Fruit fly (Drosophila melanogaster): ENCODE measurements around the gene heca.

DNA sequence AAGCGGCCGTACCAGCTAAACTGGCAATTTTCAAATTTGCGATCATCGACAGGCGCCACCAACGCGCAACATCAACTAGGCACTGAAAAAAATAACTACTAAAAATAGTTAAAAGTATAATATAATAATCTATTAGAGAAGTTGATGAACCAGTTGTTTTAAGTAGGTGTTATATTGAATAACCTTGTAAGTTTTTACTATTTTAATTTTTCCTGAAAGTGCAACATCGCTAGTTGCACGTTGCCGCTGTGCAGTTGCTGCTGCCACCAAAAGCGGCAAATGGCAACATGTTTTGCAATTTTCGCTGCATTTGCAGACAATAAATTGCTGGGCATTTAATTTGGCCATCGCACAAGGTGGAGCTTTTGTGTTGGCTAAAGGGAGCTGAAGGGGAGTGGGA lies 65.3 kb downstream of the heca start:
- TF ChIP-seq h (optimal IDR thresholded peaks at IDR 0.05): no peak
- TF ChIP-seq ttk (optimal IDR thresholded peaks at IDR 0.05): no peak
- TF ChIP-seq Myc (optimal IDR thresholded peaks at IDR 0.05): no peak
- TF ChIP-seq Sin3A (optimal IDR thresholded peaks at IDR 0.05): no peak
- TF ChIP-seq psq (optimal IDR thresholded peaks at IDR 0.05): no peak
- no peak for TF ChIP-seq insv (optimal IDR thresholded peaks at IDR 0.05)

Data from Kc167 (cell line).